Worm (Caenorhabditis elegans): ENCODE data around the gene sra-30.

DNA sequence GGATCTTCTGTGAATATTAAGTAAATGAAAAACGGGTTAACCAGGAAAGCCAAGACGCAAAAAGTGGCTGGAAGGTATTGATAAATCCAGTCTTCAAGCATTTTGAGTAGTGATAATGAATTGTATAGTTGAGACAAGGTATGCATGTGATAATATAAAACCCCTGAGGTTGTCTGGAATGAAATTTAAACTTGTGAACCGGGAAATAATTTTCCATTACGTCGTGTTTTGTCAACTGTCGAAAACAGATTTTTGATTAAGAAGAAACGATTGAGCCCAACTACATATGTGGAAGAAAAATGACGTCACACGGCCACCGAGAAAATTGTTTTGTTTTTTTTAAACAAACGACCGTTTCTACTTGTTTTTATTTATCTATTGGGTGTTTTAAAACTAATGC is 49.3 kb upstream of the sra-30 start, which contains the start of gene srj-42:
- TF ChIP-seq ztf-11 (tag; optimal IDR thresholded peaks at IDR 0.05), result no peak
- no peak for TF ChIP-seq ceh-82 (tag; optimal IDR thresholded peaks at IDR 0.05)
- no peak for TF ChIP-seq ZK546.5 (tag; optimal IDR thresholded peaks at IDR 0.05)
- no peak for TF ChIP-seq R02D3.7 (tag; optimal IDR thresholded peaks at IDR 0.05)
- no peak for TF ChIP-seq pha-4 (tag; optimal IDR thresholded peaks at IDR 0.05)
- TF ChIP-seq snpc-4 (tag; optimal IDR thresholded peaks at IDR 0.05), result no peak
- TF ChIP-seq nhr-12 (tag; optimal IDR thresholded peaks at IDR 0.05), result no peak
- no peak for TF ChIP-seq elt-3 (tag; optimal IDR thresholded peaks at IDR 0.05)
- no peak for TF ChIP-seq nhr-77 (tag; optimal IDR thresholded peaks at IDR 0.05)
- no peak for TF ChIP-seq nhr-76 (tag; optimal IDR thresholded peaks at IDR 0.05)
- TF ChIP-seq unc-62 (GFP tag; optimal IDR thresholded peaks at IDR 0.05), result no peak
- TF ChIP-seq nhr-67 (tag; optimal IDR thresholded peaks at IDR 0.05), result no peak
- no peak for TF ChIP-seq lin-39 (tag; optimal IDR thresholded peaks at IDR 0.05)

All from whole organism, L3 larva.